Fruit fly (Drosophila melanogaster) whole organism, pupa: ENCODE measurements around the gene Tep4.
A peak's percentile ranks its signal among the peaks of the same experiment; 100 is the strongest.

Experiments
- CG10348 ChIP-seq: fragments of 200-800 bp; sonication (Bioruptor generic); IDR thresholded peaks from 2 replicates; pipeline ENCODE4 v1.3.6; 2022; ENCODE audit warnings: missing biosample characterization, missing genetic modification characterization
- CG13204 ChIP-seq: fragments of 200-800 bp; sonication (Bioruptor generic); optimal IDR thresholded peaks from 2 replicates; lab custom pipeline; 2018; ENCODE audit warnings: missing biosample characterization, mild to moderate bottlenecking, missing genetic modification characterization, moderate library complexity
- CG14655 ChIP-seq: fragments of 200-800 bp; sonication (Bioruptor generic); optimal IDR thresholded peaks from 3 replicates; lab custom pipeline; 2017; ENCODE audit warnings: mild to moderate bottlenecking, missing biosample characterization, missing genetic modification reagents, missing genetic modification characterization
- CG15710 ChIP-seq: fragments of 200-800 bp; sonication (Bioruptor generic); optimal IDR thresholded peaks from 2 replicates; lab custom pipeline; 2018; ENCODE audit warnings: missing biosample characterization, mild to moderate bottlenecking, missing genetic modification characterization, moderate library complexity
- CG17806 ChIP-seq: fragments of 200-800 bp; sonication (Bioruptor generic); optimal IDR thresholded peaks from 2 replicates; lab custom pipeline; 2018; ENCODE audit warnings: missing biosample characterization, mild to moderate bottlenecking, missing genetic modification characterization, moderate library complexity
- CG32121 ChIP-seq: fragments of 200-800 bp; sonication (Bioruptor generic); IDR thresholded peaks from 2 replicates; pipeline ENCODE4 v1.3.6; 2022; ENCODE audit warnings: missing biosample characterization, missing genetic modification characterization
- CG34367 ChIP-seq: fragments of 200-800 bp; sonication (Bioruptor generic); optimal IDR thresholded peaks from 2 replicates; lab custom pipeline; 2018; ENCODE audit warnings: missing biosample characterization, mild to moderate bottlenecking, missing genetic modification characterization
- CG4496 ChIP-seq: fragments of 200-800 bp; sonication (Bioruptor generic); IDR thresholded peaks from 3 replicates; pipeline ENCODE4 v1.3.6; 2022; ENCODE audit warnings: missing biosample characterization, missing genetic modification characterization
- CG8159 ChIP-seq: fragments of 200-800 bp; sonication (Bioruptor generic); optimal IDR thresholded peaks from 3 replicates; lab custom pipeline; 2018; ENCODE audit warnings: missing biosample characterization, mild to moderate bottlenecking, missing genetic modification characterization, moderate library complexity
- CG8301 ChIP-seq: fragments of 200-800 bp; sonication (Bioruptor generic); optimal IDR thresholded peaks from 2 replicates; lab custom pipeline; 2018; ENCODE audit warnings: missing biosample characterization, mild to moderate bottlenecking, missing genetic modification characterization
- CG9948 ChIP-seq: fragments of 200-800 bp; sonication (Bioruptor generic); optimal IDR thresholded peaks from 2 replicates; lab custom pipeline; 2018; ENCODE audit warnings: missing biosample characterization, mild to moderate bottlenecking, missing genetic modification characterization, moderate library complexity
- D1 ChIP-seq: fragments of 200-800 bp; sonication (Bioruptor generic); optimal IDR thresholded peaks from 2 replicates; lab custom pipeline; 2018; ENCODE audit warnings: missing biosample characterization, mild to moderate bottlenecking, missing genetic modification characterization, moderate library complexity
- EcR ChIP-seq: fragments of 200-800 bp; sonication (Bioruptor generic); optimal IDR thresholded peaks from 3 replicates; lab custom pipeline; 2019; ENCODE audit warnings: missing biosample characterization, missing genetic modification characterization, mild to moderate bottlenecking, moderate library complexity, missing genetic modification reagents
- Ets98B ChIP-seq: fragments of 200-800 bp; sonication (Bioruptor generic); IDR thresholded peaks from 2 replicates; pipeline ENCODE4 v1.3.6; 2022; ENCODE audit warnings: missing biosample characterization, missing genetic modification characterization
- Pif1A ChIP-seq: fragments of 200-800 bp; sonication (Bioruptor generic); optimal IDR thresholded peaks from 3 replicates; lab custom pipeline; 2016; ENCODE audit warnings: missing biosample characterization, missing genetic modification characterization
- Pif1B ChIP-seq: fragments of 200-800 bp; sonication (Bioruptor generic); optimal IDR thresholded peaks from 3 replicates; lab custom pipeline; 2016; ENCODE audit warnings: missing biosample characterization, missing genetic modification characterization
- Snoo ChIP-seq: fragments of 200-800 bp; sonication (Bioruptor generic); optimal IDR thresholded peaks from 3 replicates; lab custom pipeline; 2017; ENCODE audit warnings: missing biosample characterization, mild to moderate bottlenecking, missing genetic modification characterization, inconsistent platforms
- fd96Ca ChIP-seq: fragments of 200-800 bp; sonication (Bioruptor generic); IDR thresholded peaks from 3 replicates; pipeline ENCODE4 v1.3.6; 2022; ENCODE audit warnings: missing biosample characterization, missing genetic modification characterization
- gl ChIP-seq: fragments of 200-800 bp; sonication (Bioruptor generic); optimal IDR thresholded peaks from 2 replicates; lab custom pipeline; 2018; ENCODE audit warnings: missing biosample characterization, mild to moderate bottlenecking, missing genetic modification characterization
- rn ChIP-seq: fragments of 200-800 bp; sonication (Bioruptor generic); IDR thresholded peaks from 2 replicates; pipeline ENCODE4 v1.3.6; 2022; ENCODE audit warnings: missing biosample characterization, missing genetic modification characterization

Gene Tep4

dm6 chr2L:19543010-19543564 lies 5.2 kb upstream of the Tep4 start:
- TF ChIP-seq Pif1A (GFP tag; lab: Kevin White, UChicago) (no peak), CG14655 (GFP tag; lab: Kevin White, UChicago) (no peak), CG10348 (GFP tag; lab: Robert Waterston, UW) (no peak), CG17806 (tag; lab: Kevin White, UChicago) (no peak), Pif1B (GFP tag; lab: Kevin White, UChicago) (no peak), Ets98B (GFP tag; lab: Robert Waterston, UW) (no peak)

- TF ChIP-seq fd96Ca (GFP tag; lab: Robert Waterston, UW) (no peak), rn (GFP tag; lab: Robert Waterston, UW) (no peak), EcR (no peak), CG9948 (tag; lab: Kevin White, UChicago) (no peak), Pif1A (GFP tag; lab: Kevin White, UChicago) (no peak), CG8159 (peak; percentile 83), CG14655 (GFP tag; lab: Kevin White, UChicago) (no peak), CG32121 (GFP tag; lab: Robert Waterston, UW) (no peak), Ets98B (GFP tag; lab: Robert Waterston, UW) (0 out of 2 replicates have a peak, but pooled peaks have one; percentile 12), CG34367 (tag; lab: Kevin White, UChicago) (no peak), CG8301 (no peak), CG10348 (GFP tag; lab: Robert Waterston, UW) (no peak), Pif1B (GFP tag; lab: Kevin White, UChicago) (peak; percentile 34), CG15710 (tag; lab: Kevin White, UChicago) (no peak), CG17806 (tag; lab: Kevin White, UChicago) (no peak), CG4496 (GFP tag; lab: Robert Waterston, UW) (no peak)
Observed at dm6 chr2L:19546869-19547710, 1.2 kb upstream of the Tep4 start, which contains the start of gene CG10337. CG10337 (minus strand) TSS chr2L:19546959.

dm6 chr2L:19549412-19549811 lies 1.1 kb downstream of the Tep4 start:
- no peak for TF ChIP-seq CG8159
- TF ChIP-seq CG34367 (tag; lab: Kevin White, UChicago) = peak; percentile 28
- TF ChIP-seq CG14655 (GFP tag; lab: Kevin White, UChicago) = no peak
- TF ChIP-seq Snoo (tag; lab: Kevin White, UChicago) = peak; percentile 50
- TF ChIP-seq EcR = peak; percentile 94
- peak; percentile 53 for TF ChIP-seq Pif1B (GFP tag; lab: Kevin White, UChicago)
- peak; percentile 89 for TF ChIP-seq CG4496 (GFP tag; lab: Robert Waterston, UW)
- peak; percentile 65 for TF ChIP-seq gl (tag; lab: Kevin White, UChicago)
- no peak for TF ChIP-seq rn (GFP tag; lab: Robert Waterston, UW)
- no peak for TF ChIP-seq CG8301
- no peak for TF ChIP-seq CG10348 (GFP tag; lab: Robert Waterston, UW)

dm6 chr2L:19563029-19563980 lies 15.0 kb downstream of the Tep4 start, which contains the start of gene CG13078:
CG13078 (plus strand) TSS chr2L:19563930.
- TF ChIP-seq CG13204 (GFP tag; lab: Kevin White, UChicago) (no peak), Pif1A (GFP tag; lab: Kevin White, UChicago) (no peak), CG17806 (tag; lab: Kevin White, UChicago) (no peak), fd96Ca (GFP tag; lab: Robert Waterston, UW) (no peak), gl (tag; lab: Kevin White, UChicago) (no peak), Pif1B (GFP tag; lab: Kevin White, UChicago) (no peak), Snoo (tag; lab: Kevin White, UChicago) (no peak), CG8301 (no peak), D1 (tag; lab: Kevin White, UChicago) (no peak), CG8159 (no peak), CG15710 (tag; lab: Kevin White, UChicago) (no peak), CG4496 (GFP tag; lab: Robert Waterston, UW) (no peak), Ets98B (GFP tag; lab: Robert Waterston, UW) (no peak)

- TF ChIP-seq gl (tag; lab: Kevin White, UChicago) = peak; percentile 63
- TF ChIP-seq CG8159 = no peak
Observed at dm6 chr2L:19565233-19565898, 17.1 kb downstream of the Tep4 start, which contains the start of gene CG13077. CG13077 (plus strand) TSS chr2L:19565863.
